Fruit fly (Drosophila melanogaster): Measurements from ENCODE around the gene CG7720.

Gene CG7720

DNA sequence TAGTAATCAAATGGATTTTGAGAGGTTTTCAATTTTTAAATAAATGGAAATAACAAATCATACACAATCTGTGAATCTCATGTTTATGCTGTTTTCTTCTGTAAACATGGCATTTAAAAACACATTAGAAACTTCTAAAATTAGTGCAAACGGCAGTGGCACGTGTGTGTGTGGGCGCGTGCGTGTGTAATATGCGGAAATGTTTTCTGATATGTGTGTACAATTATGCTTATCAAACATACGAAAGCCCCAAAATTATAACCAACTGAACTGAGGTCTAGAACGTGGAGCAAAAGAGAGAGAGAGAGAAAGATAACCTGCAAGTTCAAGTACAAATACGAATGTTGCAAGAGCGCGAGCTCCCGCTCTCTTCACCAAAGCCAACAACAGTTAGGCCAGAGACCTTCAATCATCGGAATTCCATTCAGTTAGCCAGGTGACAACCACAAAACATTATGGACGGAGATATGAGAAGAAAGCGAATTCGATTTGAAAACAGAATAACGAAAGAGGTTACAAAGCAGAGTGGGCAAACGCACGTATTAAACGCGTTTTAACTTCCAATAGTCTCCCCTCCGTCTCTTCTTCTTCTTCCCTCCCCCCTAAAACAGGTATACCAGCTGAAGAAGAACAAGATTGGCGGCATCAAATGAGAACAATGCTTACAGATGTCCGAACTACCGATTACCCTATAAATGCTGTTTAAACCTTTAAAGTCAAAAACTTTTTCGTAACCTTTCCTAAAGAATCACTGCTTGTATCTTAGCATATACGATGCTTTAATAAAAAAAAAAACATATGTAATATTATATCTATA, 53.7 kb downstream of the CG7720 start (continued):
- no peak for TF ChIP-seq hbn (GFP tag; IDR thresholded peaks at IDR 0.05; ENCODE audit: partially characterized antibody)
- peak; percentile 77 for TF ChIP-seq CkIIα-i1 (GFP tag; IDR thresholded peaks at IDR 0.05)
- peak; percentile 95 for TF ChIP-seq gsb (GFP tag; IDR thresholded peaks at IDR 0.05)
- TF ChIP-seq CG2875 (GFP tag; optimal IDR thresholded peaks at IDR 0.05): peak; percentile 90
- peak; percentile 95 for TF ChIP-seq CG10654 (GFP tag; optimal IDR thresholded peaks at IDR 0.05)
- TF ChIP-seq CG1529 (GFP tag; optimal IDR thresholded peaks at IDR 0.05): peak; percentile 92
- TF ChIP-seq fu2 (GFP tag; optimal IDR thresholded peaks at IDR 0.05): peak; percentile 80
- TF ChIP-seq CG18476 (GFP tag; optimal IDR thresholded peaks at IDR 0.05): peak; percentile 96
- TF ChIP-seq Chrac-16 (GFP tag; optimal IDR thresholded peaks at IDR 0.05): peak; percentile 93
- no peak for TF ChIP-seq fru (optimal IDR thresholded peaks at IDR 0.05)
- TF ChIP-seq sim (GFP tag; IDR thresholded peaks at IDR 0.05): peak; percentile 83
- TF ChIP-seq stwl (tag; optimal IDR thresholded peaks at IDR 0.05): peak; percentile 37
- peak; percentile 94 for TF ChIP-seq tio (GFP tag; optimal IDR thresholded peaks at IDR 0.05)
- TF ChIP-seq CG43689 (GFP tag; IDR thresholded peaks at IDR 0.05): peak; percentile 94
- peak; percentile 97 for TF ChIP-seq CG13894 (tag; optimal IDR thresholded peaks at IDR 0.05)
- TF ChIP-seq CG1792 (GFP tag; optimal IDR thresholded peaks at IDR 0.05): peak; percentile 84
- TF ChIP-seq CG17612 (GFP tag; IDR thresholded peaks at IDR 0.05): peak; percentile 93
- peak; percentile 97 for TF ChIP-seq H15 (GFP tag; IDR thresholded peaks at IDR 0.05)
- TF ChIP-seq Hmr (GFP tag; optimal IDR thresholded peaks at IDR 0.05): peak; percentile 96
- peak; percentile 79 for TF ChIP-seq cato (GFP tag; optimal IDR thresholded peaks at IDR 0.05; ENCODE audit: borderline replicate concordance)
- TF ChIP-seq CTCF (GFP tag; optimal IDR thresholded peaks at IDR 0.05): peak; percentile 64
- peak; percentile 98 for TF ChIP-seq nmo (GFP tag; optimal IDR thresholded peaks at IDR 0.05)
- TF ChIP-seq CG4707 (GFP tag; optimal IDR thresholded peaks at IDR 0.05): peak; percentile 84
- TF ChIP-seq Vsx1 (GFP tag; optimal IDR thresholded peaks at IDR 0.05): peak; percentile 93
- TF ChIP-seq Trl (optimal IDR thresholded peaks at IDR 0.05): peak; percentile 61 to 84
- TF ChIP-seq Trl (GFP tag; optimal IDR thresholded peaks at IDR 0.05): peak; percentile 80
- TF ChIP-seq so (GFP tag; IDR thresholded peaks at IDR 0.05): peak; percentile 96
- peak; percentile 52 for TF ChIP-seq pb (GFP tag; optimal IDR thresholded peaks at IDR 0.05)
- peak; percentile 90 for TF ChIP-seq sens-2 (GFP tag; IDR thresholded peaks at IDR 0.05)
- TF ChIP-seq Ets97D (GFP tag; optimal IDR thresholded peaks at IDR 0.05): peak; percentile 51
- peak; percentile 95 for TF ChIP-seq sisA (GFP tag; IDR thresholded peaks at IDR 0.05)
- peak; percentile 94 for TF ChIP-seq CG12155 (GFP tag; optimal IDR thresholded peaks at IDR 0.05)
- TF ChIP-seq CG3163 (GFP tag; optimal IDR thresholded peaks at IDR 0.05): peak; percentile 43
- TF ChIP-seq Sox102F (GFP tag; optimal IDR thresholded peaks at IDR 0.05): peak; percentile 96
- peak; percentile 94 for TF ChIP-seq CG15011 (GFP tag; optimal IDR thresholded peaks at IDR 0.05)
- no peak for TF ChIP-seq Hr39 (optimal IDR thresholded peaks at IDR 0.05)
- peak; percentile 94 for TF ChIP-seq zen (tag; optimal IDR thresholded peaks at IDR 0.05)
- no peak for TF ChIP-seq Dll (GFP tag; IDR thresholded peaks at IDR 0.05; ENCODE audit: partially characterized antibody)
- peak; percentile 98 for TF ChIP-seq gem (tag; optimal IDR thresholded peaks at IDR 0.05)
- peak; percentile 96 for TF ChIP-seq Sox100B (GFP tag; optimal IDR thresholded peaks at IDR 0.05)
- TF ChIP-seq sima (GFP tag; optimal IDR thresholded peaks at IDR 0.05): no peak
- TF ChIP-seq Meics (GFP tag; optimal IDR thresholded peaks at IDR 0.05): peak; percentile 98
- peak; percentile 94 for TF ChIP-seq ara (GFP tag; IDR thresholded peaks at IDR 0.05)
- TF ChIP-seq vfl (GFP tag; optimal IDR thresholded peaks at IDR 0.05): peak; percentile 85
- peak; percentile 97 for TF ChIP-seq Ada2b (GFP tag; IDR thresholded peaks at IDR 0.05)
- TF ChIP-seq tup (GFP tag; optimal IDR thresholded peaks at IDR 0.05): peak; percentile 80
- peak; percentile 97 for TF ChIP-seq dmrt99B (tag; optimal IDR thresholded peaks at IDR 0.05)
- TF ChIP-seq CG1603 (tag; optimal IDR thresholded peaks at IDR 0.05): peak; percentile 92
- TF ChIP-seq CG6254 (GFP tag; optimal IDR thresholded peaks at IDR 0.05): peak; percentile 93
- peak; percentile 75 for TF ChIP-seq B-H2 (GFP tag; optimal IDR thresholded peaks at IDR 0.05)
- peak; percentile 98 for TF ChIP-seq slbo (GFP tag; IDR thresholded peaks at IDR 0.05)

Data from whole organism, embryonic.